Fruit fly (Drosophila melanogaster): Measurements from ENCODE around the gene east.

dm6 chrX:1968581-1969258 lies 41.9 kb upstream of the east start:
- TF ChIP-seq ttk (optimal IDR thresholded peaks at IDR 0.05) (no peak), Myc (optimal IDR thresholded peaks at IDR 0.05) (no peak), h (optimal IDR thresholded peaks at IDR 0.05) (no peak)
